Worm (Caenorhabditis elegans) whole organism, midembryonic: ENCODE data around the gene degl-1.

Experiments
- T22C8.4 ChIP-seq: fragments of 200-800 bp; sonication (Bioruptor generic); IDR thresholded peaks from 2 replicates; pipeline ENCODE4 v1.3.6; 2022; ENCODE audit warnings: missing genetic modification characterization, missing compliant biosample characterization
- cog-1 ChIP-seq: sonication (generic microtip); optimal IDR thresholded peaks from 2 replicates; lab custom pipeline; 2016; ENCODE audit warnings: missing genetic modification characterization, missing compliant biosample characterization
- flt-1 ChIP-seq: fragments of 200-800 bp; sonication (Bioruptor generic); IDR thresholded peaks from 2 replicates; pipeline ENCODE4 v1.3.6; 2022; ENCODE audit warnings: missing genetic modification characterization, missing compliant biosample characterization
- klf-2 ChIP-seq: fragments of 200-800 bp; sonication (Bioruptor generic); conservative IDR thresholded peaks from 2 replicates; pipeline ENCODE4 v1.3.6; 2022; ENCODE audit warnings: missing genetic modification reagents, missing genetic modification characterization, missing compliant biosample characterization
- med-1 ChIP-seq: sonication (generic microtip); optimal IDR thresholded peaks from 2 replicates; lab custom pipeline; 2017; ENCODE audit warnings: missing genetic modification characterization, mild to moderate bottlenecking, missing compliant biosample characterization, antibody characterized with exemption, missing genetic modification reagents; ENCODE audit not compliant: insufficient read depth
- ref-1 ChIP-seq: fragments of 200-800 bp; sonication (Bioruptor generic); conservative IDR thresholded peaks from 2 replicates; pipeline ENCODE4 v1.3.6; 2022; ENCODE audit warnings: missing genetic modification reagents, missing genetic modification characterization, missing compliant biosample characterization
- tab-1 ChIP-seq: fragments of 200-800 bp; sonication (Bioruptor generic); IDR thresholded peaks from 2 replicates; pipeline ENCODE4 v1.3.6; 2022; ENCODE audit warnings: missing genetic modification characterization, missing compliant biosample characterization
- ztf-23 ChIP-seq: fragments of 200-800 bp; sonication (Bioruptor generic); IDR thresholded peaks from 2 replicates; pipeline ENCODE4 v1.3.6; 2022; ENCODE audit warnings: missing genetic modification reagents, missing genetic modification characterization, missing compliant biosample characterization
- ztf-29 ChIP-seq: fragments of 200-800 bp; sonication (Bioruptor generic); IDR thresholded peaks from 2 replicates; pipeline ENCODE4 v1.3.6; 2022; ENCODE audit warnings: missing genetic modification reagents, missing genetic modification characterization, missing compliant biosample characterization

degl-1 gene

ce11 chrIV:14771325-14771724 is at the start of gene degl-1:
Gene degl-1, minus strand, starts transcription at chrIV:14771425.
- TF ChIP-seq ztf-23 (no peak), cog-1 (tag; lab: Kevin White, UChicago) (no peak), tab-1 (GFP tag; lab: Robert Waterston, UW) (no peak), flt-1 (GFP tag; lab: Robert Waterston, UW) (no peak)

DNA sequence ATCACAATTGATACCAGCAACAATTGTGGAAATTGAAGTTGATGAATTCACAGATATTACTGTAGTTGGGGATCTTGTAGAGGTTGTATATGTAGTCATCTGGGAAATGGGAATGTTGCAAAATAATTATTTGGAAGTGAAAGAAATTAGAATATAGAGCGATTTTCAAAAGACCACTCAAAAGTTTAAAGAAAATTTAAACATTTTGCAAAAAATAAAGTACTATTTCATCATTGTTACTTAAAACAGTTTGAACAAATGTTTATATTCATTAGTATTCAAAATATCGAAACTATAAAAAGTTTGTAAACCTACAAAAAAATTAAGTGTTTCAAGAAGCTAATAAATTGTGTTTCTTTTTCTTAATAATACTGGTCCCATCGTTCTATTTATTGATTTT is 45.1 kb upstream of the degl-1 start, which contains the start of gene Y57G11C.46:
Gene Y57G11C.46 (minus strand): TSS at position 101 of the 400 bp plus-strand sequence.
- TF ChIP-seq klf-2 (GFP tag; lab: Robert Waterston, UW), result no peak

DNA sequence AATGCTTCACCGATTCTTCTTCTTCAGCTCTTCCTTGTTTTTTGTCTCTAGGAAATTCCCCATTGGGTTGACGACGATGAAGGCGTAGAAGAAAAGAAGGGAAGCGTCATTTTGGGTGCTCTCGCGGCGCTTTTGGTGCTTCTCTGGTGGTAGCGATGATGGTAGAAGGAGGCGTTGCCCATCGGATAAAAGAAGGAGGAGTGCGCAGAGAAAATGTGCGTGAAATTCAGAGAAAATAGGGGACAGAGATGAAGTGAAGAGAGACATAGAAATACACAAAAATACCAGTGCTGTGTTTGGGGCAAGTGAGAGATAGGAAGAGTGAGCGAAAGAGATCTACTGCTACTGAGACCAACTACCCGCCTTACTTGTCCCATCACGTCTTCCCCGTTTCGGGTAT is 35.7 kb upstream of the degl-1 start, which contains the start of gene oig-5:
Gene oig-5 (plus strand): TSS at position 301 of the 400 bp plus-strand sequence.
- TF ChIP-seq ztf-29 (GFP tag; lab: Robert Waterston, UW) (no peak), ref-1 (GFP tag; lab: Robert Waterston, UW) (no peak), flt-1 (GFP tag; lab: Robert Waterston, UW) (no peak), T22C8.4 (GFP tag; lab: Robert Waterston, UW) (no peak), ztf-23 (no peak), med-1 (GFP tag; lab: Kevin White, UChicago) (no peak), tab-1 (GFP tag; lab: Robert Waterston, UW) (no peak), cog-1 (tag; lab: Kevin White, UChicago) (no peak)

- TF ChIP-seq ref-1 (GFP tag; lab: Robert Waterston, UW) (no peak), T22C8.4 (GFP tag; lab: Robert Waterston, UW) (no peak), ztf-29 (GFP tag; lab: Robert Waterston, UW) (no peak), flt-1 (GFP tag; lab: Robert Waterston, UW) (no peak)
Measured at ce11 chrIV:14802316-14802715, 31.1 kb upstream of the degl-1 start, which contains the start of gene Y57G11C.1142. Gene Y57G11C.1142, plus strand, starts transcription at chrIV:14802616.

- TF ChIP-seq med-1 (GFP tag; lab: Kevin White, UChicago) (no peak), flt-1 (GFP tag; lab: Robert Waterston, UW) (no peak), ref-1 (GFP tag; lab: Robert Waterston, UW) (no peak), cog-1 (tag; lab: Kevin White, UChicago) (no peak), tab-1 (GFP tag; lab: Robert Waterston, UW) (no peak), klf-2 (GFP tag; lab: Robert Waterston, UW) (no peak), ztf-29 (GFP tag; lab: Robert Waterston, UW) (no peak), ztf-23 (no peak), T22C8.4 (GFP tag; lab: Robert Waterston, UW) (no peak)
Measured at ce11 chrIV:14800931-14801330, 29.7 kb upstream of the degl-1 start.

DNA sequence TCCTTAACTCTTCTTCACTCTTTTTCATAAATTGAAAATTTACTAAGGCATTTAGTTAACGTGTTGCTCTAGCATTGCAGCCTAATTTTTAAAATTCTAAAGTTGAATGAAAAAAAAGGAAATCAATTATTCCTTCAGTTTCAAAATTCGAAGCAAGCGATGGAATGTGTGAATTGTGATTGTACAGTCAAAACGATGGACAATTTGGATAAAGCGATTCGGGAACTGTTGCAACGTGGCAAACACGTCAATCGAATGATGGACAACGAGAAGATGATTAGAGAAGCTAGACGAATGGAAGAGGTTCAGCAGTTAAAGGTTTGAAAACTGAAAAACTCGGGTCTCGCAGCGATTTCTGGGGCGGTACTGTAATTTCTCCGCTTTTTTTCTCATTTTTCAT is 28.0 kb upstream of the degl-1 start, which contains the start of gene Y57G11C.14:
Gene Y57G11C.14 (plus strand): TSS at position 126 of the 400 bp plus-strand sequence.
- TF ChIP-seq klf-2 (GFP tag; lab: Robert Waterston, UW) (no peak), cog-1 (tag; lab: Kevin White, UChicago) (no peak), med-1 (GFP tag; lab: Kevin White, UChicago) (no peak), ztf-29 (GFP tag; lab: Robert Waterston, UW) (no peak), flt-1 (GFP tag; lab: Robert Waterston, UW) (no peak), tab-1 (GFP tag; lab: Robert Waterston, UW) (no peak), T22C8.4 (GFP tag; lab: Robert Waterston, UW) (no peak), ztf-23 (no peak), ref-1 (GFP tag; lab: Robert Waterston, UW) (no peak)

DNA sequence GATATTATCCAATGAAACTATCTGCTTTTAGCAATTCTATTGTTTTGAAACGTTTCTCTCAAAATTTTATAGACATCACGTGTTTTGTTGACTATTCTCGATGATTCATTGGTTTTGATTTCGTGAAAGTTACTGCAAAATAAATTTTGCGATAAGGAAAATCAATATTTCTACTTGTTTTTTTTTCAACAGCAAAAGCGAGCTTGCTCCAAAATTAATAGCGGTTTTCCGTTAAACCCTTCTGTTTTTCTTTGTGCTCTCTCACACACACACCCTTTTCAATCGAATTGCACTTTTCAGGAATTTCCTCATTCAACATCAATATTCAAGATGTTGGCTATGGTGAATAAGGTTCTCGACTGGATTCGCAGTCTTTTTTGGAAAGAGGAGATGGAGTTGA is 26.6 kb upstream of the degl-1 start, which contains the start of gene arl-8:
Gene arl-8 (plus strand): TSS at position 301 of the 400 bp plus-strand sequence.
- TF ChIP-seq med-1 (GFP tag; lab: Kevin White, UChicago), result no peak
- no peak for TF ChIP-seq ref-1 (GFP tag; lab: Robert Waterston, UW)
- TF ChIP-seq cog-1 (tag; lab: Kevin White, UChicago), result no peak
- TF ChIP-seq klf-2 (GFP tag; lab: Robert Waterston, UW), result no peak
- no peak for TF ChIP-seq T22C8.4 (GFP tag; lab: Robert Waterston, UW)
- no peak for TF ChIP-seq ztf-29 (GFP tag; lab: Robert Waterston, UW)
- TF ChIP-seq ztf-23, result no peak
- no peak for TF ChIP-seq tab-1 (GFP tag; lab: Robert Waterston, UW)
- no peak for TF ChIP-seq flt-1 (GFP tag; lab: Robert Waterston, UW)

DNA sequence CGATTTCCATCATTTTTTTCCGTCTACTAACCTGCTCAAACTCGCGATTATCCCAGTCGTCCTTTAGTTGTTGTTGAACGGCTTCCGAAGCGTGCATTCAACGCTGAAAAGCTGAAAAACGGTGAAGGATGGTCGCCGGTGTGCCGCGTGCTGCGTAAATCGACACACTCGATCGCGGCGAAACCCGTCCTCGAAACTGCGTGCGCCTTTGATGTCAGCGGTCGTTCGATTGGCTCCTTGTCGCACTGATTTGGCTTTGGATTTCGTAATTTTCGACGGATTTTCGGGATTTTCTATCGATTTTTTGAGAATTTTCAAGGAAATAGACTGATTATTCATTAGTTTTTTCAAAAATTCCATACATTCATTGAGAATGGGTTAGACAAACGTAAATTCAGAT is 26.1 kb upstream of the degl-1 start, which contains the start of the genes Y57G11C.1147 and nuo-3:
Gene Y57G11C.1147 (minus strand): TSS at position 161 of the 400 bp plus-strand sequence.
Gene nuo-3 (minus strand): TSS at position 191 of the 400 bp plus-strand sequence.
- no peak for TF ChIP-seq med-1 (GFP tag; lab: Kevin White, UChicago)
- TF ChIP-seq klf-2 (GFP tag; lab: Robert Waterston, UW), result no peak
- TF ChIP-seq ztf-29 (GFP tag; lab: Robert Waterston, UW), result no peak
- no peak for TF ChIP-seq ref-1 (GFP tag; lab: Robert Waterston, UW)
- no peak for TF ChIP-seq tab-1 (GFP tag; lab: Robert Waterston, UW)
- TF ChIP-seq cog-1 (tag; lab: Kevin White, UChicago), result no peak
- no peak for TF ChIP-seq ztf-23
- no peak for TF ChIP-seq flt-1 (GFP tag; lab: Robert Waterston, UW)

DNA sequence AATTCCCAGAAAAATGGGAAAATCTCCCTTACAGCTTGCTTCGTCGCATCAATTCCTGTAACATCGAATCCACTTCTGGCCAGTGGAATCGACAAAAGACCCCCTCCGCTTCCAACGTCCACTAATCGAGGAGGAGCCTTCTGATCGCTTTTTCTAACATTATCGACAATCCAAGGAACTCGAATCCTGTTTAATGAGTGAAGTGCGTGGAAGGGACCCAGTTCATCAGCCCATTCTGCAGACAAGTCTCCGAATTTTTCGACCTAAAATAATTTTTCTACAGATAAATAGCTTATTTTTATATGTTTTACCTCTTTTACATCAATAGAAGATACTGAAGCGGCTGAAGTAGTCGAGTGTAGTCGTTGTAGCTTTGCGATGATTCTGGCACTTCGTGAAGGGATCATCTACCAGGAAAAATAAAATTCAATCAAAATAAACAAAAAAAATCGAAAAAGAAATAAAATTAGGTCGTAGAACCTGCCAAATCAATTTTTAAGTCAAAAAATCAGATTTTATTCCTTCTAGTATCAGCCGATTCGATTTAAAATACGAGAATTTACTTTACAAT is 24.8 kb upstream of the degl-1 start, which contains the start of gene coq-3:
Gene coq-3 (minus strand): TSS at position 407 of the 571 bp plus-strand sequence.
- no peak for TF ChIP-seq med-1 (GFP tag; lab: Kevin White, UChicago)
- no peak for TF ChIP-seq ztf-23
- no peak for TF ChIP-seq tab-1 (GFP tag; lab: Robert Waterston, UW)
- TF ChIP-seq ztf-29 (GFP tag; lab: Robert Waterston, UW), result no peak
- no peak for TF ChIP-seq klf-2 (GFP tag; lab: Robert Waterston, UW)
- no peak for TF ChIP-seq cog-1 (tag; lab: Kevin White, UChicago)
- no peak for TF ChIP-seq T22C8.4 (GFP tag; lab: Robert Waterston, UW)
- no peak for TF ChIP-seq ref-1 (GFP tag; lab: Robert Waterston, UW)
- TF ChIP-seq flt-1 (GFP tag; lab: Robert Waterston, UW), result no peak
